Worm (Caenorhabditis elegans): ENCODE measurements around the gene spin-1.
"Not testable (repeated sequence)": the region's sequence is repeated elsewhere in the genome, so short reads cannot be mapped to it uniquely, and the experiment has no call there.

The spin-1 gene

ce11 chrV:12117567-12118053, 2.8 kb downstream of the spin-1 start, which contains the start of gene C13C4.8:
TSS of gene C13C4.8 (plus strand) at chrV:12118003.
- TF ChIP-seq aha-1 (tag) (peak; percentile 90), pha-4 (GFP tag; IDR thresholded peaks at IDR 0.05) (no peak), pha-4 (tag; optimal IDR thresholded peaks at IDR 0.05) (peak; percentile 9), dmd-8 (GFP tag; IDR thresholded peaks at IDR 0.05) (no peak)

ce11 chrV:12120381-12120780, 5.6 kb downstream of the spin-1 start, which contains the start of gene C13C4.7:
TSS of gene C13C4.7 (minus strand) at chrV:12120481.
- TF ChIP-seq pha-4 (GFP tag; IDR thresholded peaks at IDR 0.05) = no peak
- no peak for TF ChIP-seq pha-4 (tag; optimal IDR thresholded peaks at IDR 0.05)
- TF ChIP-seq zag-1 (tag; optimal IDR thresholded peaks at IDR 0.05) = no peak
- no peak for TF ChIP-seq dmd-8 (GFP tag; IDR thresholded peaks at IDR 0.05)
- TF ChIP-seq spr-1 (tag; optimal IDR thresholded peaks at IDR 0.05) = no peak
- no peak for TF ChIP-seq madf-5 (GFP tag; IDR thresholded peaks at IDR 0.05)
- no peak for TF ChIP-seq nhr-11 (tag; optimal IDR thresholded peaks at IDR 0.05)
- TF ChIP-seq F44E2.7 (GFP tag; IDR thresholded peaks at IDR 0.05) = no peak
- TF ChIP-seq vab-7 (GFP tag; IDR thresholded peaks at IDR 0.05) = no peak
- TF ChIP-seq ceh-62 (tag; optimal IDR thresholded peaks at IDR 0.05) = no peak
- TF ChIP-seq ceh-20 (GFP tag; IDR thresholded peaks at IDR 0.05) = no peak
- no peak for TF ChIP-seq snpc-4 (tag; optimal IDR thresholded peaks at IDR 0.05)

ce11 chrV:12121274-12121673, 6.5 kb downstream of the spin-1 start, which contains the start of gene C13C4.6:
TSS of gene C13C4.6 (plus strand) at chrV:12121574.
- no peak for TF ChIP-seq daf-16 (GFP tag; optimal IDR thresholded peaks at IDR 0.05)
- no peak for TF ChIP-seq daf-16 (tag; optimal IDR thresholded peaks at IDR 0.05)
- TF ChIP-seq spr-1 (tag; optimal IDR thresholded peaks at IDR 0.05) = no peak
- no peak for TF ChIP-seq zag-1 (tag; optimal IDR thresholded peaks at IDR 0.05)
- TF ChIP-seq unc-39 (tag; optimal IDR thresholded peaks at IDR 0.05) = no peak
- TF ChIP-seq madf-5 (GFP tag; IDR thresholded peaks at IDR 0.05) = no peak
- no peak for TF ChIP-seq F37D6.2 (tag; optimal IDR thresholded peaks at IDR 0.05)
- no peak for TF ChIP-seq lin-13 (GFP tag; optimal IDR thresholded peaks at IDR 0.05)
- no peak for TF ChIP-seq ZK337.2 (GFP tag; IDR thresholded peaks at IDR 0.05)
- TF ChIP-seq ceh-82 (tag; optimal IDR thresholded peaks at IDR 0.05) = no peak
- no peak for TF ChIP-seq unc-62 (GFP tag; optimal IDR thresholded peaks at IDR 0.05 in 1 of 2)
- TF ChIP-seq unc-62 (tag; optimal IDR thresholded peaks at IDR 0.05) = no peak
- no peak for TF ChIP-seq mdt-29 (GFP tag; IDR thresholded peaks at IDR 0.05)
- no peak for TF ChIP-seq vab-7 (GFP tag; IDR thresholded peaks at IDR 0.05)
- no peak for TF ChIP-seq duxl-1 (tag; optimal IDR thresholded peaks at IDR 0.05; ENCODE audit: poor library complexity)
- no peak for TF ChIP-seq daf-12 (tag; optimal IDR thresholded peaks at IDR 0.05)

- TF ChIP-seq nhr-48 (tag; optimal IDR thresholded peaks at IDR 0.05); pqm-1 (tag; optimal IDR thresholded peaks at IDR 0.05); lim-7 (GFP tag; IDR thresholded peaks at IDR 0.05): not testable (repeated sequence)
Observed at ce11 chrV:12130688-12131087, 15.9 kb downstream of the spin-1 start, which contains the start of gene C27A7.6. TSS of gene C27A7.6 (minus strand) at chrV:12130788.

- TF ChIP-seq unc-62 (GFP tag; optimal IDR thresholded peaks at IDR 0.05 in 1 of 2) = peak in 1 of 2 experiments; percentile 23
- TF ChIP-seq unc-62 (tag; optimal IDR thresholded peaks at IDR 0.05) = not testable (repeated sequence)
Observed at ce11 chrV:12131157-12131556, 16.4 kb downstream of the spin-1 start, which contains the start of gene enpp-1. TSS of gene enpp-1 (plus strand) at chrV:12131457.

ce11 chrV:12137942-12138341, 23.1 kb downstream of the spin-1 start:
- TF ChIP-seq aha-1 (tag) (peak; percentile 93), spr-1 (tag; optimal IDR thresholded peaks at IDR 0.05) (no peak), F37D6.2 (tag; optimal IDR thresholded peaks at IDR 0.05) (no peak)

- no peak for TF ChIP-seq egl-27 (tag; optimal IDR thresholded peaks at IDR 0.05)
- TF ChIP-seq egl-43 (GFP tag; IDR thresholded peaks at IDR 0.05) = no peak
- TF ChIP-seq zfp-2 (tag; optimal IDR thresholded peaks at IDR 0.05) = no peak
- TF ChIP-seq snpc-4 (tag; optimal IDR thresholded peaks at IDR 0.05) = no peak
Observed at ce11 chrV:12140625-12141024, 25.8 kb downstream of the spin-1 start, which contains the start of gene C27A7.3. TSS of gene C27A7.3 (plus strand) at chrV:12140925.
